Worm (Caenorhabditis elegans) whole organism, young adult: ENCODE measurements around the gene fkh-4.
A peak's percentile ranks its signal among the peaks of the same experiment; 100 is the strongest.
"Not testable (repeated sequence)": the region's sequence is repeated elsewhere in the genome, so short reads cannot be mapped to it uniquely, and the experiment has no call there.

Experiments used
- B0035.1 ChIP-seq: sonication (generic microtip); optimal IDR thresholded peaks from 2 replicates; lab custom pipeline; 2016; ENCODE audit warnings: missing genetic modification characterization, mild to moderate bottlenecking, missing compliant biosample characterization, missing genotype, missing genetic modification reagents
- B0336.3 ChIP-seq: fragments of 200-800 bp; sonication (Bioruptor generic); IDR thresholded peaks from 2 replicates; pipeline ENCODE4 v1.3.6; 2022; ENCODE audit warnings: missing genetic modification characterization, missing compliant biosample characterization
- F57C9.4 ChIP-seq: sonication (generic microtip); optimal IDR thresholded peaks from 2 replicates; lab custom pipeline; 2017; ENCODE audit warnings: mild to moderate bottlenecking, missing genetic modification characterization, missing compliant biosample characterization
- K12H6.12 ChIP-seq: fragments of 200-800 bp; sonication (Bioruptor generic); optimal IDR thresholded peaks from 2 replicates; lab custom pipeline; 2018; ENCODE audit warnings: mild to moderate bottlenecking, missing genetic modification characterization, missing compliant biosample characterization
- Y53F4B.3 ChIP-seq: fragments of 200-800 bp; sonication (Bioruptor generic); IDR thresholded peaks from 2 replicates; pipeline ENCODE4 v1.3.6; 2022; ENCODE audit warnings: missing genetic modification reagents, missing genetic modification characterization, missing compliant biosample characterization
- Y67H2A.10 ChIP-seq: fragments of 200-800 bp; sonication (Bioruptor generic); conservative IDR thresholded peaks from 2 replicates; pipeline ENCODE4 v1.3.6; 2022; ENCODE audit warnings: missing genetic modification reagents, missing genetic modification characterization, missing compliant biosample characterization
- ama-1 ChIP-seq, 3 experiments: fragments of 150-350 bp in 1 of 3; sonication (generic microtip) in 2 of 3; optimal IDR thresholded peaks; 2 replicates each; lab custom pipeline; 2014 to 2018; ENCODE audit warnings: missing biosample characterization in 2 of 3, missing genetic modification characterization in 2 of 3, missing genetic modification reagents in 2 of 3
- bed-2 ChIP-seq: fragments of 200-800 bp; sonication (Bioruptor generic); IDR thresholded peaks from 2 replicates; pipeline ENCODE4 v1.3.6; 2022; ENCODE audit warnings: missing genetic modification reagents, missing genetic modification characterization, missing compliant biosample characterization
- ceh-27 ChIP-seq: fragments of 200-800 bp; sonication (Bioruptor generic); optimal IDR thresholded peaks from 2 replicates; lab custom pipeline; 2018; ENCODE audit warnings: mild to moderate bottlenecking, missing genetic modification characterization, moderate library complexity, missing compliant biosample characterization
- ceh-40 ChIP-seq: fragments of 200-800 bp; sonication (Bioruptor generic); IDR thresholded peaks from 2 replicates; pipeline ENCODE4 v1.3.6; 2022; ENCODE audit warnings: missing genetic modification characterization, missing compliant biosample characterization
- ceh-79 ChIP-seq: sonication (generic microtip); optimal IDR thresholded peaks from 2 replicates; lab custom pipeline; 2017; ENCODE audit warnings: mild to moderate bottlenecking, missing genetic modification characterization, missing compliant biosample characterization
- egrh-3 ChIP-seq: fragments of 200-800 bp; sonication (Bioruptor generic); IDR thresholded peaks from 2 replicates; pipeline ENCODE4 v1.3.6; 2022; ENCODE audit warnings: missing genetic modification reagents, missing genetic modification characterization, missing compliant biosample characterization
- hmg-20 ChIP-seq: fragments of 200-800 bp; sonication (Bioruptor generic); IDR thresholded peaks from 2 replicates; pipeline ENCODE4 v1.3.6; 2022; ENCODE audit warnings: missing genetic modification reagents, missing genetic modification characterization, missing compliant biosample characterization
- lin-40 ChIP-seq: sonication (generic microtip); optimal IDR thresholded peaks from 2 replicates; lab custom pipeline; 2016; ENCODE audit warnings: missing genetic modification characterization, mild to moderate bottlenecking, missing compliant biosample characterization, missing genotype, missing genetic modification reagents
- madf-8 ChIP-seq: fragments of 200-800 bp; sonication (Bioruptor generic); conservative IDR thresholded peaks from 2 replicates; pipeline ENCODE4 v1.3.6; 2022; ENCODE audit warnings: missing genetic modification reagents, missing genetic modification characterization, missing compliant biosample characterization
- mxl-1 ChIP-seq: sonication (generic microtip); optimal IDR thresholded peaks from 2 replicates; lab custom pipeline; 2016; ENCODE audit warnings: missing genetic modification characterization, missing compliant biosample characterization
- nfyb-1 ChIP-seq: fragments of 200-800 bp; sonication (Bioruptor generic); IDR thresholded peaks from 2 replicates; pipeline ENCODE4 v1.3.6; 2022; ENCODE audit warnings: missing genetic modification reagents, missing genetic modification characterization, missing compliant biosample characterization
- nhr-120 ChIP-seq: fragments of 200-800 bp; sonication (Bioruptor generic); IDR thresholded peaks from 2 replicates; pipeline ENCODE4 v1.3.6; 2022; ENCODE audit warnings: missing genetic modification characterization, missing compliant biosample characterization
- nhr-179 ChIP-seq: sonication (generic microtip); optimal IDR thresholded peaks from 2 replicates; lab custom pipeline; 2016; ENCODE audit warnings: mild to moderate bottlenecking, missing genetic modification characterization, missing compliant biosample characterization
- nhr-80 ChIP-seq: sonication (generic microtip); optimal IDR thresholded peaks from 2 replicates; lab custom pipeline; 2016; ENCODE audit warnings: missing genetic modification characterization, missing compliant biosample characterization
- rcor-1 ChIP-seq: fragments of 200-800 bp; sonication (Bioruptor generic); IDR thresholded peaks from 2 replicates; pipeline ENCODE4 v1.3.6; 2022; ENCODE audit warnings: missing genetic modification reagents, missing genetic modification characterization, missing compliant biosample characterization
- sdz-38 ChIP-seq: sonication (generic microtip); optimal IDR thresholded peaks from 2 replicates; lab custom pipeline; 2016; ENCODE audit warnings: missing genotype, missing genetic modification characterization, missing compliant biosample characterization
- sea-2 ChIP-seq: fragments of 200-800 bp; sonication (Bioruptor generic); IDR thresholded peaks from 2 replicates; pipeline ENCODE4 v1.3.6; 2022; ENCODE audit warnings: missing genetic modification characterization, missing compliant biosample characterization
- snpc-1.3 ChIP-seq: sonication (generic microtip); optimal IDR thresholded peaks from 2 replicates; lab custom pipeline; 2017; ENCODE audit warnings: missing genetic modification characterization, mild to moderate bottlenecking, missing compliant biosample characterization, antibody characterized with exemption, moderate library complexity, missing genotype, missing genetic modification reagents; ENCODE audit not compliant: insufficient read depth
- snpc-3.4 ChIP-seq: sonication (generic microtip); optimal IDR thresholded peaks from 2 replicates; lab custom pipeline; 2017; ENCODE audit warnings: missing genetic modification characterization, mild to moderate bottlenecking, missing compliant biosample characterization, antibody characterized with exemption, moderate library complexity, missing genotype, missing genetic modification reagents
- snpc-4 ChIP-seq, 5 experiments: fragments of 150-350 bp in 1 of 5; sonication (generic microtip) in 4 of 5; optimal IDR thresholded peaks; 2 replicates each; lab custom pipeline; 2014 to 2018; ENCODE audit warnings: missing genetic modification characterization in 5 of 5, missing biosample characterization in 3 of 5, antibody characterized with exemption in 2 of 5, mild to moderate bottlenecking in 2 of 5, missing compliant biosample characterization in 2 of 5, missing genotype in 2 of 5, moderate library complexity in 2 of 5, missing genetic modification reagents in 1 of 5
- zfh-2 ChIP-seq: fragments of 200-800 bp; sonication (Bioruptor generic); conservative IDR thresholded peaks from 2 replicates; pipeline ENCODE4 v1.3.6; 2022; ENCODE audit warnings: missing genetic modification reagents, missing genetic modification characterization, missing compliant biosample characterization
- zim-3 ChIP-seq: sonication (generic microtip); optimal IDR thresholded peaks from 2 replicates; lab custom pipeline; 2017; ENCODE audit warnings: mild to moderate bottlenecking, missing genetic modification characterization, moderate library complexity, missing compliant biosample characterization
- ztf-26 ChIP-seq: sonication (generic microtip); optimal IDR thresholded peaks from 2 replicates; lab custom pipeline; 2017; ENCODE audit warnings: missing genetic modification characterization, missing compliant biosample characterization
- ztf-3 ChIP-seq: fragments of 200-800 bp; sonication (Bioruptor generic); optimal IDR thresholded peaks from 2 replicates; lab custom pipeline; 2018; ENCODE audit warnings: mild to moderate bottlenecking, missing genetic modification characterization, missing compliant biosample characterization

fkh-4 gene

ce11 chrX:13428755-13429154 lies at the start of gene fkh-4:
Gene fkh-4 (minus strand): TSS chrX:13428855.
- not testable (repeated sequence) for TF ChIP-seq Y67H2A.10 (GFP tag; lab: Robert Waterston, UW); ama-1 (optimal IDR thresholded peaks at IDR 0.05; lab: Kevin White, UChicago); ama-1 (GFP tag; optimal IDR thresholded peaks at IDR 0.05; lab: Kevin White, UChicago); snpc-3.4 (tag; lab: Kevin White, UChicago)

- TF ChIP-seq lin-40 (tag; lab: Kevin White, UChicago) = no peak
Measured at ce11 chrX:13477356-13477755, 48.7 kb upstream of the fkh-4 start, which contains the start of gene efn-3. Gene efn-3 (minus strand): TSS chrX:13477456.

ce11 chrX:13471855-13472254 lies 43.2 kb upstream of the fkh-4 start, which contains the start of gene tre-4:
Gene tre-4 (plus strand): TSS chrX:13472155.
- no peak for TF ChIP-seq ceh-40 (GFP tag; lab: Robert Waterston, UW)
- TF ChIP-seq nhr-80 = peak; percentile 22
- no peak for TF ChIP-seq F57C9.4 (tag; lab: Kevin White, UChicago)
- no peak for TF ChIP-seq ztf-3 (GFP tag; lab: Kevin White, UChicago)

- TF ChIP-seq snpc-1.3 = no peak
- peak; percentile 13 for TF ChIP-seq ceh-79 (tag; lab: Kevin White, UChicago)
- TF ChIP-seq egrh-3 (GFP tag; lab: Robert Waterston, UW) = peak; percentile 75; the same call in 1 of the 2 replicates
- peak; percentile 58; the same call in 1 of the 2 replicates for TF ChIP-seq sea-2 (GFP tag; lab: Robert Waterston, UW)
- no peak for TF ChIP-seq B0035.1 (tag; lab: Kevin White, UChicago)
- peak; percentile 29 for TF ChIP-seq nhr-179
- peak; percentile 90 for TF ChIP-seq zfh-2 (GFP tag; lab: Robert Waterston, UW)
- 0 out of 2 replicates have a peak, but pooled peaks have one; percentile 38 for TF ChIP-seq B0336.3 (GFP tag; lab: Robert Waterston, UW)
Measured at ce11 chrX:13469907-13470647, 41.4 kb upstream of the fkh-4 start.

- TF ChIP-seq K12H6.12 (tag; lab: Kevin White, UChicago) (no peak), hmg-20 (GFP tag; lab: Robert Waterston, UW) (no peak), nhr-179 (no peak), Y67H2A.10 (GFP tag; lab: Robert Waterston, UW) (no peak), snpc-4 (GFP tag; optimal IDR thresholded peaks at IDR 0.05; lab: Kevin White, UChicago) (no peak), snpc-4 (tag; optimal IDR thresholded peaks at IDR 0.05; lab: Kevin White, UChicago) (no peak), nfyb-1 (GFP tag; lab: Robert Waterston, UW) (no peak), mxl-1 (tag; lab: Kevin White, UChicago) (no peak), lin-40 (tag; lab: Kevin White, UChicago) (peak; percentile 55), nhr-120 (GFP tag; lab: Robert Waterston, UW) (no peak), zim-3 (tag; lab: Kevin White, UChicago) (peak; percentile 25), rcor-1 (GFP tag; lab: Robert Waterston, UW) (no peak), ztf-26 (peak; percentile 50), madf-8 (no peak), sdz-38 (tag; lab: Kevin White, UChicago) (no peak), Y53F4B.3 (GFP tag; lab: Robert Waterston, UW) (no peak), ceh-27 (GFP tag; lab: Kevin White, UChicago) (no peak), bed-2 (no peak)
Measured at ce11 chrX:13469047-13469633, 40.5 kb upstream of the fkh-4 start, which contains the start of gene col-184. Gene col-184 (plus strand): TSS chrX:13469455.
